Fruit fly (Drosophila melanogaster): ENCODE data around the gene CG33253.
A peak's percentile ranks its signal among the peaks of the same experiment; 100 is the strongest.

Gene CG33253

dm6 chrX:19146421-19146952 lies 36.7 kb upstream of the CG33253 start (continued):
- TF ChIP-seq Sox102F (GFP tag; optimal IDR thresholded peaks at IDR 0.05), result peak; percentile 25
- TF ChIP-seq Fer3 (tag; optimal IDR thresholded peaks at IDR 0.05), result no peak
- no peak for TF ChIP-seq amos (GFP tag; IDR thresholded peaks at IDR 0.05; ENCODE audit: partially characterized antibody)
- TF ChIP-seq gem (tag; optimal IDR thresholded peaks at IDR 0.05), result peak; percentile 56
- peak; percentile 32 for TF ChIP-seq Chrac-16 (GFP tag; optimal IDR thresholded peaks at IDR 0.05)
- TF ChIP-seq D19A (tag; optimal IDR thresholded peaks at IDR 0.05), result no peak
- TF ChIP-seq CG7987 (GFP tag; optimal IDR thresholded peaks at IDR 0.05), result peak; percentile 15
- peak; percentile 33 for TF ChIP-seq Oli (tag; optimal IDR thresholded peaks at IDR 0.05)
- peak; percentile 14 for TF ChIP-seq CG15269 (tag; optimal IDR thresholded peaks at IDR 0.05)
- 0 out of 2 replicates have a peak, but pooled peaks have one; percentile 11 for TF ChIP-seq CG9215 (GFP tag; IDR thresholded peaks at IDR 0.05)
- no peak for TF ChIP-seq tap (tag; optimal IDR thresholded peaks at IDR 0.05)
- TF ChIP-seq cato (GFP tag; optimal IDR thresholded peaks at IDR 0.05; ENCODE audit: borderline replicate concordance), result no peak
- peak; percentile 94 for TF ChIP-seq grn (GFP tag; optimal IDR thresholded peaks at IDR 0.05)
- peak in 1 of 2 experiments; percentile 38 for TF ChIP-seq Hr51 (GFP tag; optimal IDR thresholded peaks at IDR 0.05)
- TF ChIP-seq cwo (GFP tag; optimal IDR thresholded peaks at IDR 0.05), result no peak
- no peak for TF ChIP-seq her (GFP tag; optimal IDR thresholded peaks at IDR 0.05)
- TF ChIP-seq bcd (GFP tag; optimal IDR thresholded peaks at IDR 0.05), result no peak
- TF ChIP-seq gro (GFP tag; optimal IDR thresholded peaks at IDR 0.05), result peak; percentile 51
- TF ChIP-seq CG4617 (GFP tag; optimal IDR thresholded peaks at IDR 0.05; ENCODE audit: borderline replicate concordance), result no peak
- peak; percentile 47 for TF ChIP-seq CG2120 (GFP tag; optimal IDR thresholded peaks at IDR 0.05)
- TF ChIP-seq Doc3 (GFP tag; IDR thresholded peaks at IDR 0.05; ENCODE audit: partially characterized antibody), result no peak
- TF ChIP-seq toy (GFP tag; IDR thresholded peaks at IDR 0.05), result no peak
- TF ChIP-seq CG30403 (GFP tag; optimal IDR thresholded peaks at IDR 0.05), result peak; percentile 46
- TF ChIP-seq lmd (GFP tag; IDR thresholded peaks at IDR 0.05), result peak; percentile 32; the same call in 1 of the 2 replicates
- peak; percentile 3 for TF ChIP-seq CHES-1-like (GFP tag; optimal IDR thresholded peaks at IDR 0.05)
- TF ChIP-seq hbn (GFP tag; IDR thresholded peaks at IDR 0.05; ENCODE audit: partially characterized antibody), result no peak
- no peak for TF ChIP-seq sob (GFP tag; IDR thresholded peaks at IDR 0.05)
- peak in 1 of 2 experiments; percentile 84 for TF ChIP-seq eve (GFP tag; optimal IDR thresholded peaks at IDR 0.05)
- TF ChIP-seq Fer2 (tag; optimal IDR thresholded peaks at IDR 0.05), result no peak
- TF ChIP-seq kay (GFP tag; optimal IDR thresholded peaks at IDR 0.05), result peak; percentile 11
- peak in 1 of 2 experiments; percentile 35 for TF ChIP-seq Trl (optimal IDR thresholded peaks at IDR 0.05)
- TF ChIP-seq Trl (GFP tag; optimal IDR thresholded peaks at IDR 0.05), result no peak
- peak; percentile 31 for TF ChIP-seq CG2678 (tag; optimal IDR thresholded peaks at IDR 0.05)
- peak in 1 of 2 experiments; percentile 7 for TF ChIP-seq Hr78 (GFP tag; optimal IDR thresholded peaks at IDR 0.05)
- 0 out of 3 replicates have a peak, but pooled peaks have one; percentile 19 for TF ChIP-seq Dbx (GFP tag; IDR thresholded peaks at IDR 0.05)
- no peak for TF ChIP-seq CG12104 (GFP tag; optimal IDR thresholded peaks at IDR 0.05)
- TF ChIP-seq usp (GFP tag; optimal IDR thresholded peaks at IDR 0.05), result no peak
- TF ChIP-seq gsb (GFP tag; IDR thresholded peaks at IDR 0.05), result no peak
- TF ChIP-seq tup (GFP tag; optimal IDR thresholded peaks at IDR 0.05), result no peak
- peak; percentile 30 for TF ChIP-seq sug (tag; optimal IDR thresholded peaks at IDR 0.05)
- TF ChIP-seq Xbp1 (GFP tag; optimal IDR thresholded peaks at IDR 0.05), result peak; percentile 40
- TF ChIP-seq CG15696 (tag; optimal IDR thresholded peaks at IDR 0.05), result no peak
- TF ChIP-seq CG18599 (GFP tag; optimal IDR thresholded peaks at IDR 0.05), result peak; percentile 23
- no peak for TF ChIP-seq sima (GFP tag; optimal IDR thresholded peaks at IDR 0.05)
- TF ChIP-seq crol (GFP tag; IDR thresholded peaks at IDR 0.05), result peak; percentile 66
- no peak for TF ChIP-seq CG13287 (GFP tag; IDR thresholded peaks at IDR 0.05; ENCODE audit: partially characterized antibody)
- TF ChIP-seq wor (GFP tag; IDR thresholded peaks at IDR 0.05), result no peak
- no peak for TF ChIP-seq zen2 (GFP tag; IDR thresholded peaks at IDR 0.05; ENCODE audit: partially characterized antibody)
- TF ChIP-seq cg (GFP tag; optimal IDR thresholded peaks at IDR 0.05), result peak; percentile 45

All from whole organism, embryonic.